Fruit fly (Drosophila melanogaster): Measurements from ENCODE around the gene CG45122.

Gene CG45122

dm6 chr3R:13068022-13068421 lies 24.1 kb downstream of the CG45122 start (continued):
- peak; percentile 88 for TF ChIP-seq CG18599 (GFP tag; optimal IDR thresholded peaks at IDR 0.05)
- peak; percentile 35 for TF ChIP-seq CG7786 (GFP tag; optimal IDR thresholded peaks at IDR 0.05)
- TF ChIP-seq CG10147 (GFP tag; optimal IDR thresholded peaks at IDR 0.05): peak; percentile 72
- TF ChIP-seq mirr (GFP tag; optimal IDR thresholded peaks at IDR 0.05): peak; percentile 90
- TF ChIP-seq twi (tag; optimal IDR thresholded peaks at IDR 0.05): no peak
- TF ChIP-seq CG6272 (GFP tag; IDR thresholded peaks at IDR 0.05): no peak
- TF ChIP-seq wor (GFP tag; IDR thresholded peaks at IDR 0.05): no peak
- TF ChIP-seq Scr (GFP tag; IDR thresholded peaks at IDR 0.05; ENCODE audit: partially characterized antibody): no peak
- no peak; the same call in 1 of the 2 replicates for TF ChIP-seq Ravus (GFP tag; IDR thresholded peaks at IDR 0.05)
- TF ChIP-seq CG8478 (optimal IDR thresholded peaks at IDR 0.05): no peak
- no peak for TF ChIP-seq CG14860 (GFP tag; IDR thresholded peaks at IDR 0.05; ENCODE audit: partially characterized antibody)
- TF ChIP-seq yki (optimal IDR thresholded peaks at IDR 0.05): no peak
- peak; percentile 91 for TF ChIP-seq TFAM (GFP tag; optimal IDR thresholded peaks at IDR 0.05)
- 0 out of 4 replicates have a peak, but pooled peaks have one; percentile 11 for TF ChIP-seq Gug (GFP tag; IDR thresholded peaks at IDR 0.05)
- peak; percentile 21 for TF ChIP-seq tx (GFP tag; optimal IDR thresholded peaks at IDR 0.05)
- peak; percentile 49 for TF ChIP-seq CG6765 (GFP tag; optimal IDR thresholded peaks at IDR 0.05)
- no peak for TF ChIP-seq Dfd (GFP tag; optimal IDR thresholded peaks at IDR 0.05)
- TF ChIP-seq CG13296 (GFP tag; optimal IDR thresholded peaks at IDR 0.05): peak; percentile 82
- TF ChIP-seq CG15601 (tag; optimal IDR thresholded peaks at IDR 0.05): peak; percentile 92
- peak; percentile 85 for TF ChIP-seq CG6254 (GFP tag; optimal IDR thresholded peaks at IDR 0.05)
- TF ChIP-seq CG8290 (GFP tag; optimal IDR thresholded peaks at IDR 0.05): peak; percentile 70
- TF ChIP-seq CG8290 (tag; optimal IDR thresholded peaks at IDR 0.05): peak; percentile 65 to 95
- TF ChIP-seq slou (GFP tag; optimal IDR thresholded peaks at IDR 0.05): peak; percentile 73
- peak; percentile 51 for TF ChIP-seq Antp (GFP tag; optimal IDR thresholded peaks at IDR 0.05)
- TF ChIP-seq ash1 (GFP tag; optimal IDR thresholded peaks at IDR 0.05): peak; percentile 89
- TF ChIP-seq CG2678 (tag; optimal IDR thresholded peaks at IDR 0.05): peak; percentile 93
- peak; percentile 93 for TF ChIP-seq CG1792 (GFP tag; optimal IDR thresholded peaks at IDR 0.05)
- peak; percentile 94 for TF ChIP-seq sim (GFP tag; IDR thresholded peaks at IDR 0.05)
- TF ChIP-seq PHDP (tag; optimal IDR thresholded peaks at IDR 0.05): peak; percentile 94
- peak; percentile 53 for TF ChIP-seq H2.0 (GFP tag; IDR thresholded peaks at IDR 0.05)
- peak; percentile 82 for TF ChIP-seq kah (GFP tag; optimal IDR thresholded peaks at IDR 0.05)
- peak; percentile 50 for TF ChIP-seq slp2 (GFP tag; optimal IDR thresholded peaks at IDR 0.05)
- TF ChIP-seq Doc2 (GFP tag; IDR thresholded peaks at IDR 0.05): no peak
- peak; percentile 91 for TF ChIP-seq Fer1 (GFP tag; optimal IDR thresholded peaks at IDR 0.05)
- TF ChIP-seq Jarid2 (GFP tag; optimal IDR thresholded peaks at IDR 0.05): peak; percentile 82
- no peak for TF ChIP-seq cas (GFP tag; IDR thresholded peaks at IDR 0.05)
- peak; percentile 82 for TF ChIP-seq D19A (tag; optimal IDR thresholded peaks at IDR 0.05)
- TF ChIP-seq scrt (GFP tag; optimal IDR thresholded peaks at IDR 0.05): peak; percentile 80
- no peak for TF ChIP-seq nom (GFP tag; optimal IDR thresholded peaks at IDR 0.05)
- peak; percentile 99 for TF ChIP-seq Asciz (GFP tag; optimal IDR thresholded peaks at IDR 0.05)
- TF ChIP-seq btn (GFP tag; optimal IDR thresholded peaks at IDR 0.05): peak; percentile 84
- peak; percentile 95 for TF ChIP-seq Spps (tag; optimal IDR thresholded peaks at IDR 0.05)
- TF ChIP-seq zen (tag; optimal IDR thresholded peaks at IDR 0.05): peak; percentile 72
- TF ChIP-seq CG7372 (GFP tag; IDR thresholded peaks at IDR 0.05): no peak
- TF ChIP-seq CG13123 (GFP tag; optimal IDR thresholded peaks at IDR 0.05): peak; percentile 80
- peak; percentile 91 for TF ChIP-seq dmrt11E (tag; optimal IDR thresholded peaks at IDR 0.05)
- peak; percentile 21 for TF ChIP-seq jumu (GFP tag; optimal IDR thresholded peaks at IDR 0.05)
- 0 out of 3 replicates have a peak, but pooled peaks have one; percentile 30 for TF ChIP-seq CG11560 (tag; IDR thresholded peaks at IDR 0.05)
- TF ChIP-seq stc (GFP tag; IDR thresholded peaks at IDR 0.05): peak; percentile 60; the same call in 1 of the 2 replicates
- TF ChIP-seq Taf1 (GFP tag; IDR thresholded peaks at IDR 0.05): no peak
- peak; percentile 64 for TF ChIP-seq CG11247 (GFP tag; IDR thresholded peaks at IDR 0.05)
- TF ChIP-seq NC2α (GFP tag; optimal IDR thresholded peaks at IDR 0.05): peak; percentile 64
